Worm (Caenorhabditis elegans) whole organism, L1 larva: ENCODE data around the gene K06A4.2.

Experiments
- ama-1 ChIP-seq: fragments of 150-350 bp; optimal IDR thresholded peaks from 2 replicates; lab custom pipeline; 2014
- skn-1 ChIP-seq: fragments of 150-350 bp; optimal IDR thresholded peaks from 2 replicates; lab custom pipeline; 2014; ENCODE audit warnings: missing biosample characterization, missing genetic modification characterization

ce11 chrV:9443748-9444147 lies 40.3 kb upstream of the K06A4.2 start, which contains the start of gene wdr-62:
- TF ChIP-seq skn-1 (tag; lab: Kevin White, UChicago), result no peak
- no peak for TF ChIP-seq ama-1 (lab: Kevin White, UChicago)
